Worm (Caenorhabditis elegans) whole organism, early embryonic: ENCODE measurements around the gene dcaf-1.

Source experiments
- ama-1 ChIP-seq: fragments of 150-350 bp; optimal IDR thresholded peaks from 2 replicates; lab custom pipeline; 2014
- ceh-13 ChIP-seq: fragments of 200-800 bp; sonication (Bioruptor generic); optimal IDR thresholded peaks from 2 replicates; lab custom pipeline; 2018; ENCODE audit warnings: mild to moderate bottlenecking, missing genetic modification characterization, missing compliant biosample characterization
- flt-1 ChIP-seq: fragments of 200-800 bp; sonication (Bioruptor generic); IDR thresholded peaks from 2 replicates; pipeline ENCODE4 v1.3.6; 2022; ENCODE audit warnings: missing genetic modification characterization, missing compliant biosample characterization
- tbx-37 ChIP-seq: fragments of 200-800 bp; sonication (Bioruptor generic); conservative IDR thresholded peaks from 2 replicates; pipeline ENCODE4 v1.3.6; 2022; ENCODE audit warnings: missing genetic modification reagents, missing genetic modification characterization, missing compliant biosample characterization

DNA sequence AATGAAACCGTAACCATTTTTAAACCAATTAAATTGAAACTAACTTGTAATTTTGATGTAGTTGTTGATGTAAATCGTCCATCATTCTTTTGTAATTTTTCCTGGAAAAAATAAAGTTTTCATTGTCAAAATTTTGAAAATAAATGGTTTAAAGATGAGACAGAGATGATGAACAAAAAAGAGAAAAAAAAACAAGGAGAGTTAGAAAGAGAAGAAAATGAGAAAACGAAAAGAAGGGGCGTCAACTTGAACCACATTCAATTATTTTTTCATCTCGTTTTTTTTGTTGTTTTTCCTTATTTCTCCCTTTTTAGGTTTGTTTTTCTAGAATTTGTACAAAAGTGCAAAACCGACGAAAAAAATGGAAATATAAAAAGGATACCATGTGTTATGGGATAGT is 31.0 kb downstream of the dcaf-1 start, which contains the start of gene nhr-34:
- TF ChIP-seq flt-1 (GFP tag; lab: Robert Waterston, UW) (no peak), ama-1 (lab: Kevin White, UChicago) (no peak), tbx-37 (GFP tag; lab: Robert Waterston, UW) (no peak), ceh-13 (GFP tag; lab: Kevin White, UChicago) (no peak)
